Worm (Caenorhabditis elegans): ENCODE results near the gene spig-7.

DNA sequence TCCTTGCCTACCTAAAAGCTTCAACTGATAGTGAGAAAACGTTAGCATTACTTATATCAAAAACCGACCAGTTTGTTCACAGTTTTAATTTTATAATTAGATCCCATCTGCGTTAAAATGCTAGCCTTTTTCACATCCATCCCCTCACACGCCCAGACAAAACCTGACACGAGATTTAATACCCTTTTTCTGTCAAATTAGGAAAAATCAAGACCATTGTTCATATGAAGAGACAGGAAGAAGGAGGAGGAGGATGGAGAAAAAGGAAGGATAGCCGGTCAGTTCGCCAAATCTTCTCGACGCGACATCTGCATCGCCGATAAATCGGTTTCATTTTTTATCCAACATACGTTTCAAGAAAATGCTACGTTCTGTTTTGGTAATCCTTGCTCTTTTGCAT lies 46.8 kb upstream of the spig-7 start, which contains the start of gene cnc-3:
- TF ChIP-seq aly-2 (tag; optimal IDR thresholded peaks at IDR 0.05) (no peak), ceh-82 (tag; optimal IDR thresholded peaks at IDR 0.05) (no peak), snpc-4 (tag; optimal IDR thresholded peaks at IDR 0.05) (no peak), ama-1 (optimal IDR thresholded peaks at IDR 0.05) (no peak)

All from whole organism, L4 larva.